Fruit fly (Drosophila melanogaster) Kc167 (cell line): ENCODE measurements around the gene deltaCOP.

Experiments used
- Myc ChIP-seq: fragments of >200 bp; optimal IDR thresholded peaks from 2 replicates; lab custom pipeline; 2017; ENCODE audit warnings: missing external identifiers
- Sin3A ChIP-seq: fragments of >200 bp; optimal IDR thresholded peaks from 2 replicates; lab custom pipeline; 2018; ENCODE audit warnings: missing external identifiers
- h ChIP-seq: fragments of >200 bp; optimal IDR thresholded peaks from 3 replicates; lab custom pipeline; 2018; ENCODE audit warnings: missing external identifiers
- insv ChIP-seq: fragments of >200 bp; optimal IDR thresholded peaks from 3 replicates; lab custom pipeline; 2018; ENCODE audit warnings: missing external identifiers
- psq ChIP-seq: fragments of >200 bp; optimal IDR thresholded peaks from 2 replicates; lab custom pipeline; 2017; ENCODE audit warnings: missing external identifiers
- ttk ChIP-seq: sonication (Bioruptor generic); optimal IDR thresholded peaks from 2 replicates; lab custom pipeline; 2017; ENCODE audit warnings: missing external identifiers

Gene deltaCOP

dm6 chrX:1861620-1862184 is at the start of gene deltaCOP:
Gene deltaCOP, minus strand, starts transcription at chrX:1861790.
- TF ChIP-seq h (lab: Kevin White, UChicago) (no peak), ttk (lab: Kevin White, UChicago) (no peak), psq (no peak), Sin3A (lab: Kevin White, UChicago) (no peak), Myc (lab: Kevin White, UChicago) (no peak), insv (lab: Kevin White, UChicago) (no peak)

- no peak for TF ChIP-seq insv (lab: Kevin White, UChicago)
- TF ChIP-seq psq = no peak
- no peak for TF ChIP-seq h (lab: Kevin White, UChicago)
- TF ChIP-seq Myc (lab: Kevin White, UChicago) = no peak
- TF ChIP-seq Sin3A (lab: Kevin White, UChicago) = no peak
- no peak for TF ChIP-seq ttk (lab: Kevin White, UChicago)
Observed at dm6 chrX:1909533-1909932, 47.9 kb upstream of the deltaCOP start.

- no peak for TF ChIP-seq Myc (lab: Kevin White, UChicago)
- TF ChIP-seq insv (lab: Kevin White, UChicago) = no peak
- TF ChIP-seq Sin3A (lab: Kevin White, UChicago) = no peak
- TF ChIP-seq h (lab: Kevin White, UChicago) = no peak
- TF ChIP-seq ttk (lab: Kevin White, UChicago) = no peak
- no peak for TF ChIP-seq psq
Observed at dm6 chrX:1908757-1909156, 47.2 kb upstream of the deltaCOP start, which contains the start of the genes Edem1 and Rbcn-3B. Gene Edem1, minus strand, starts transcription at chrX:1908827. Gene Rbcn-3B, plus strand, starts transcription at chrX:1908920.

DNA sequence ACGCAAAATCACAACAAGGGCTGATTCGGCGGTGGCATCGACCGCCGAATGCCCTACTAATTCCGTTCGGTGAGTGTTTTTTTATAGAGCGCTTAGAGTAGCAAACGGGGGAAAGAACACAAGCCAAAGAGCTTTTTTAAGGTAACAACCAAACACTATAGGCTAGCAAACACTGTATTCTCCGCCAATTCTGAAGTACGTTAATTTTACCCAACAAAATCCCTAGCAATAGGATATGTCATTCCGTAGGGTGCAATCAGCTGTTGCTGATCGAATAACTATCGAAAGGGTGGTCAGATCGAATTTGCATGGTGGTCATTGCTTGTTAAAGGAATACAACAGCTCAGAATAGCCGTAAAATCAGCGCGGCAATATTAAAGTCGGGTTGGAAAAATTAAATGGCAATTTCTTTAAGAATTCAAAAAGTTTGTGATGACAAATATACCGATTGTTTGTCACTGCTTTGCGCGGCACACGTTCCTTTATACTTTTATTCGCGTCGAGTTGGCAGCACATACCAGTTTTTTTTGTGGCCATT is 46.2 kb upstream of the deltaCOP start, which contains the start of gene mip130:
mip130 (plus strand) TSS at position 513 of the 538 bp plus-strand sequence.
- TF ChIP-seq h (lab: Kevin White, UChicago) (no peak), Sin3A (lab: Kevin White, UChicago) (no peak), Myc (lab: Kevin White, UChicago) (no peak)

- TF ChIP-seq Sin3A (lab: Kevin White, UChicago) = no peak
- TF ChIP-seq Myc (lab: Kevin White, UChicago) = no peak
- no peak for TF ChIP-seq psq
- TF ChIP-seq h (lab: Kevin White, UChicago) = no peak
- no peak for TF ChIP-seq ttk (lab: Kevin White, UChicago)
- TF ChIP-seq insv (lab: Kevin White, UChicago) = no peak
Observed at dm6 chrX:1903968-1904367, 42.4 kb upstream of the deltaCOP start.

- TF ChIP-seq h (lab: Kevin White, UChicago) (no peak), ttk (lab: Kevin White, UChicago) (no peak), Myc (lab: Kevin White, UChicago) (no peak), psq (no peak), Sin3A (lab: Kevin White, UChicago) (no peak), insv (lab: Kevin White, UChicago) (no peak)
Observed at dm6 chrX:1903077-1903476, 41.5 kb upstream of the deltaCOP start, which contains the start of gene CG32801. Gene CG32801, minus strand, starts transcription at chrX:1903177.

- TF ChIP-seq insv (lab: Kevin White, UChicago) (no peak), h (lab: Kevin White, UChicago) (no peak), Sin3A (lab: Kevin White, UChicago) (no peak), Myc (lab: Kevin White, UChicago) (no peak), psq (no peak), ttk (lab: Kevin White, UChicago) (no peak)
Observed at dm6 chrX:1901605-1902136, 40.1 kb upstream of the deltaCOP start, which contains the start of gene Ldaf1. Gene Ldaf1, minus strand, starts transcription at chrX:1901911.

DNA sequence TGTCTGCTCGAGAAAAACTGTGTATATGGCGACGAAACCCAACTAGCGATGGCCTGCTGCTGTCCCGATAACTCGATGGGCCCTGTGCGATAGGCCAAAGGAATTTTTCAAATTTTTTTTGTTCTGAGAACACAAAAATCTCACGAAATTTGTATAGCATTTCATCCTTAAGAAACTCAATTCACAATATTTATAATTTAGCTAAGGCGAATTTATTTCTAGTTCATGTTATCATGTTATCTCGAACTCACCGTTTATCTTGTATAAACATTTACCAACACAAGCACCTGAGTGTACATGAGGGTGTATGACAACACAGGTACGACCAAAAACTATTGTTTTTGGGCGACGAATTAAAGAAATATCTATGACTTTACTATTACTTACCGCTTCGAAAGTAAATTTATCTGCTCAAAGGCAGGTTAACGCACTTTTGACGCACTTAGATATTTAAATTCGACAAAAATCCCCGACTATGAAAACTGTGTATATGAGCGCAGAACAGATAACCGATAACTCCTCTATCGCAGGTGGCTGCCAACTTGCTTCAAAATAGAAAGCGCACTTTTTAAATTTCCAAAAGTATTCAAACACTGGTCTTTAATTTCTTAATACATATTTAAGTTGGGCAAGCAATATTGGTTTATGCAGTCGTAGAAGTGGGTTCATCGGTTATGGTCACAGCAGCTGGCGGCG is 38.7 kb upstream of the deltaCOP start, which contains the start of gene arm:
arm (minus strand) TSS at position 524 of the 696 bp plus-strand sequence.
- TF ChIP-seq psq = no peak
- TF ChIP-seq Myc (lab: Kevin White, UChicago) = no peak

- TF ChIP-seq insv (lab: Kevin White, UChicago) (no peak), Sin3A (lab: Kevin White, UChicago) (no peak), h (lab: Kevin White, UChicago) (no peak), psq (no peak), Myc (lab: Kevin White, UChicago) (no peak), ttk (lab: Kevin White, UChicago) (no peak)
Observed at dm6 chrX:1899445-1900085, 38.0 kb upstream of the deltaCOP start.

DNA sequence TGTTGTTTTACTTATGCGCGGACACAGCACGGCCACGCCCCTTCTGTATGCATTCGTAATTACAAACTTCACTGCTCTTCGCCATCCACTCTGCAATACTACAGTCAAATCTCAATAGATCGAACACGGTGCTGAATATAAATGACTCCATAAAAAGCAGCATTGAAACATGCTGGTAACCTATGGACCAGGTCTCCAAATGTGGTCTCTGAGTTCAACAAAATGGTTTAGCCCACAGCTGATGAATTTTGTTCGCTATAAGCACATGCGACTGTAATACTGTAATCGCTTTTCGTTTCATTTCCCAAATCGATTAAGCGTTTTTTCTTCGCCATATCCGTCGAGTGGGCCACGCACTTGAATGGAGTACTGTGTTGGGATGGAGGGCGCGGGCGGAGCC is 35.8 kb upstream of the deltaCOP start:
- TF ChIP-seq Myc (lab: Kevin White, UChicago) = no peak
- TF ChIP-seq Sin3A (lab: Kevin White, UChicago) = no peak
- no peak for TF ChIP-seq insv (lab: Kevin White, UChicago)
- TF ChIP-seq psq = no peak
- TF ChIP-seq h (lab: Kevin White, UChicago) = no peak
- no peak for TF ChIP-seq ttk (lab: Kevin White, UChicago)

dm6 chrX:1893532-1893931 is 31.9 kb upstream of the deltaCOP start:
- TF ChIP-seq psq = no peak
- no peak for TF ChIP-seq Myc (lab: Kevin White, UChicago)
- no peak for TF ChIP-seq Sin3A (lab: Kevin White, UChicago)
- TF ChIP-seq insv (lab: Kevin White, UChicago) = no peak
- no peak for TF ChIP-seq ttk (lab: Kevin White, UChicago)
- TF ChIP-seq h (lab: Kevin White, UChicago) = no peak
